Fruit fly (Drosophila melanogaster): ENCODE results near the gene CG6996.

Gene CG6996

dm6 chr3L:20192872-20193747 is 14.2 kb upstream of the CG6996 start:
- TF ChIP-seq CG8478 (optimal IDR thresholded peaks at IDR 0.05) (no peak), EcR (GFP tag; optimal IDR thresholded peaks at IDR 0.05) (no peak), pan (optimal IDR thresholded peaks at IDR 0.05) (no peak), usp (GFP tag; optimal IDR thresholded peaks at IDR 0.05) (no peak), Dll (optimal IDR thresholded peaks at IDR 0.05) (no peak), psq (optimal IDR thresholded peaks at IDR 0.05) (no peak)

- TF ChIP-seq EcR (GFP tag; optimal IDR thresholded peaks at IDR 0.05) (no peak), psq (optimal IDR thresholded peaks at IDR 0.05) (no peak), pan (optimal IDR thresholded peaks at IDR 0.05) (no peak), CG8478 (optimal IDR thresholded peaks at IDR 0.05) (no peak), usp (GFP tag; optimal IDR thresholded peaks at IDR 0.05) (no peak), Dll (optimal IDR thresholded peaks at IDR 0.05) (no peak)
These were observed 13.6 kb upstream of the CG6996 start for dm6 chr3L:20193748-20194058.

DNA sequence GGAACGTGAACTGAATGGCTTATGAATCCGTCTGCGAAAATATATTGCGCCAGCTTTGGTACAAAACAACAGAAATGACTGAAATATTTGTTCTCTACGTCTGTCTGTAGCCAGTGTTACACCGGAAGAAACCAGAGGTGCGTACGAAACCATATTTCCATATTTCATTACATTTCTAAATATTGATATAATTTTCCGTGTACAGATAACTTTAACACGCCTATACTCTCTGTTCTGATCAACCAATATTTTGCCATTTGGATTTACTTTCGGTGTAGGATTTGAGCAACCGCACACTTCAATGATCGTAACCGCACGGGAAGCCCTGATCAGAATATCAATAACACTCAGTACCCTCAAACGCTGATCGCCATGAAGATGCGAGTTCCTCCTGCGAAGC is 12.6 kb upstream of the CG6996 start:
- TF ChIP-seq EcR (GFP tag; optimal IDR thresholded peaks at IDR 0.05), result no peak

- TF ChIP-seq pan (optimal IDR thresholded peaks at IDR 0.05), result no peak
- TF ChIP-seq Dll (optimal IDR thresholded peaks at IDR 0.05), result no peak
- TF ChIP-seq CG8478 (optimal IDR thresholded peaks at IDR 0.05), result no peak
- no peak for TF ChIP-seq EcR (GFP tag; optimal IDR thresholded peaks at IDR 0.05)
- TF ChIP-seq psq (optimal IDR thresholded peaks at IDR 0.05), result no peak
- no peak for TF ChIP-seq usp (GFP tag; optimal IDR thresholded peaks at IDR 0.05)
These were observed 11.5 kb upstream of the CG6996 start for dm6 chr3L:20195875-20196274.

DNA sequence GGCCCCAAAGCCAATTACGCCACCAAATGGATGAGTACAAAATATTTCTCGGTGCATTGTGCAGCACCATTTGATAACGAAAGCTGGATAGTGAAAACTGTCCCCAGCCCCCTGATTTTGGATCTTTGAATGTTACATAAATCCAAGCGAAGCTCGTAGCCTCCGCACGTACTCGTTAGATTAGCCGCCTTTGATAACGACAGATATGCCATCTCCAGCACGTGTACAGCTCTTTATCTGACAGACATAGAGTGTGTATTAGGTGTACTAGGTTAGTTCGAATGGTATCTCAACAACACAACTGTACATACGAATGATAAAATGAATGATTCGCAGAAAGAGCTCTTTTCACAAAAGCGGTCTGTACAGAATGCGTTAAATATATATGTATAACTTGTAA is 11.0 kb upstream of the CG6996 start:
- TF ChIP-seq pan (optimal IDR thresholded peaks at IDR 0.05), result no peak
- no peak for TF ChIP-seq EcR (GFP tag; optimal IDR thresholded peaks at IDR 0.05)
- no peak for TF ChIP-seq CG8478 (optimal IDR thresholded peaks at IDR 0.05)
- TF ChIP-seq psq (optimal IDR thresholded peaks at IDR 0.05), result no peak
- no peak for TF ChIP-seq Dll (optimal IDR thresholded peaks at IDR 0.05)
- TF ChIP-seq usp (GFP tag; optimal IDR thresholded peaks at IDR 0.05), result no peak

DNA sequence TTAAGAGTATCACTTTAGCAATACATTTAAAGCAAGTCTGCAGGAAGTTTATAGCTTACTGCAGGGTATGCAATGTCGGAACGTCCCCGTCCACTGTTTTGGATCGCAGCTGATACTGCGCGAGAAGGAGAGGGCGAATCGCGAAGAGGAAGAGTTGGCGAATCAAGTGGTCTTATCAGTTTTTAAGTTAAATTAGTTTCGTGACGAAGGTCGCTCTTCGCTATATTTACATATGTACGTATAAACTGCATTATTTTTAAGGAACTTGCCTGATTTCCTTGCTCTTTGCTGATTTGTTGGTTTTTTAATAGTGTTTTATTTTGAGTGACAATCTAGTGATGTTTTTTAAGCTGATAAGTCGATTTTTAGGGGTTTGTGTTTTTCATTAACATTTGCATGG is 10.1 kb upstream of the CG6996 start:
- no peak for TF ChIP-seq Dll (optimal IDR thresholded peaks at IDR 0.05)
- no peak for TF ChIP-seq psq (optimal IDR thresholded peaks at IDR 0.05)
- TF ChIP-seq EcR (GFP tag; optimal IDR thresholded peaks at IDR 0.05), result no peak
- TF ChIP-seq usp (GFP tag; optimal IDR thresholded peaks at IDR 0.05), result no peak
- no peak for TF ChIP-seq CG8478 (optimal IDR thresholded peaks at IDR 0.05)
- no peak for TF ChIP-seq pan (optimal IDR thresholded peaks at IDR 0.05)

- TF ChIP-seq psq (optimal IDR thresholded peaks at IDR 0.05) (no peak), EcR (GFP tag; optimal IDR thresholded peaks at IDR 0.05) (no peak), Dll (optimal IDR thresholded peaks at IDR 0.05) (no peak), usp (GFP tag; optimal IDR thresholded peaks at IDR 0.05) (no peak), pan (optimal IDR thresholded peaks at IDR 0.05) (no peak), CG8478 (optimal IDR thresholded peaks at IDR 0.05) (no peak)
These were observed 9.6 kb upstream of the CG6996 start for dm6 chr3L:20197698-20198097.

DNA sequence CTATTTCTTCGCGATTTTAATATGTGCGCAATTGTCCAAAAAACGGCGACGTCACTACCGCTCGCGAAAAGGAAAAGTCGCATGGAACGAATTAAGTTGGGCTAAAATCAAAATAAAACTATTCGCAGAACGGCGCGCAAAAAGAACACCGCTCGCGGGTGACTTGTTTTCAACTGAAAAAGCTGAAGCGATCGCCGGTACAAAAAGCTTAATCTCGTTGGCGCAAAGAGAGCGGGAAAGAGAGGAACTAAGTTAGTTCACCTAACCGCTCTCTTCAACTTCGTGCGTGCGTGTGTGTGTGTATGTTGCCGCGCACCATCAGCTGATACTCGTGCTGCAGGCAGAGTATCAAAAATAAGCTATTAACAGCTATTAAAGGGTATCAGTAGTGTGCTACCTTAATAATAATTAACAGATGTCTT is 9.2 kb upstream of the CG6996 start, which contains the start of gene CG42674:
Gene CG42674, minus strand, starts transcription at position 180 of the 422 bp plus-strand sequence.
- no peak for TF ChIP-seq CG8478 (optimal IDR thresholded peaks at IDR 0.05)
- TF ChIP-seq EcR (GFP tag; optimal IDR thresholded peaks at IDR 0.05), result no peak
- TF ChIP-seq Dll (optimal IDR thresholded peaks at IDR 0.05), result no peak
- TF ChIP-seq usp (GFP tag; optimal IDR thresholded peaks at IDR 0.05), result no peak
- TF ChIP-seq psq (optimal IDR thresholded peaks at IDR 0.05), result no peak
- no peak for TF ChIP-seq pan (optimal IDR thresholded peaks at IDR 0.05)

dm6 chr3L:20199569-20200247 is 7.6 kb upstream of the CG6996 start, which contains the start of gene CG42833:
TSS of gene CG42833 (plus strand) at chr3L:20200093.
- TF ChIP-seq psq (optimal IDR thresholded peaks at IDR 0.05) (no peak), Dll (optimal IDR thresholded peaks at IDR 0.05) (no peak)

- TF ChIP-seq psq (optimal IDR thresholded peaks at IDR 0.05) (no peak), pan (optimal IDR thresholded peaks at IDR 0.05) (no peak), usp (GFP tag; optimal IDR thresholded peaks at IDR 0.05) (no peak), Dll (optimal IDR thresholded peaks at IDR 0.05) (no peak), CG8478 (optimal IDR thresholded peaks at IDR 0.05) (no peak), EcR (GFP tag; optimal IDR thresholded peaks at IDR 0.05) (no peak)
These were observed 5.8 kb upstream of the CG6996 start, which contains the start of gene obst-F for dm6 chr3L:20201538-20201937. TSS of gene obst-F (minus strand) at chr3L:20201638.

DNA sequence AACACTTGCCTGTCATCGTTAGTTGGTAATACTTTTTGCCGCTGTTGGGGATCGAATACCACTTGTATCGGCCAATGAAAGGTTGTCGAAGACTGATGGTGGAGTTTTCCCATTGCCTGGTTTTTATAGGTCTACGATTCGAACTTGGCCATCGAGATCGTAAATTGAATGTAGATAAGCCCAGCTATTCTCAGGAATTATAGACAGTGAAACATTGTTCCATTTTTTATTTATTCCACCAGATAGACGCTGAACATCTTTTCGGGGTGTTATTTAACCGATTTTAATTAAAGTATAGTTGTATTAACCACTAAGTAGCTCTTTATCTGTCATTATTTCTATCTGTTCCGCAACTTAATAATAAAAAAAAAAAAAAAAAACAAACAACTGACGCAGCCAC is 3.7 kb upstream of the CG6996 start, which contains the start of gene CG7298:
Gene CG7298, minus strand, starts transcription at position 101 of the 400 bp plus-strand sequence.
- TF ChIP-seq Dll (optimal IDR thresholded peaks at IDR 0.05) (no peak), psq (optimal IDR thresholded peaks at IDR 0.05) (no peak), CG8478 (optimal IDR thresholded peaks at IDR 0.05) (no peak), pan (optimal IDR thresholded peaks at IDR 0.05) (no peak), usp (GFP tag; optimal IDR thresholded peaks at IDR 0.05) (no peak), EcR (GFP tag; optimal IDR thresholded peaks at IDR 0.05) (no peak)

dm6 chr3L:20205946-20206345 is 1.4 kb upstream of the CG6996 start, which contains the start of gene CG7290:
TSS of gene CG7290 (minus strand) at chr3L:20206046.
- TF ChIP-seq psq (optimal IDR thresholded peaks at IDR 0.05) (no peak), Dll (optimal IDR thresholded peaks at IDR 0.05) (no peak), CG8478 (optimal IDR thresholded peaks at IDR 0.05) (no peak), EcR (GFP tag; optimal IDR thresholded peaks at IDR 0.05) (no peak), pan (optimal IDR thresholded peaks at IDR 0.05) (no peak), usp (GFP tag; optimal IDR thresholded peaks at IDR 0.05) (no peak)
